Worm (Caenorhabditis elegans): ENCODE data around the gene idh-2.

Gene idh-2

ce11 chrX:11206953-11207352 is 8.8 kb upstream of the idh-2 start, which contains the start of gene hst-2 (continued):
- no peak for TF ChIP-seq pha-4 (GFP tag; IDR thresholded peaks at IDR 0.05)
- TF ChIP-seq pha-4 (tag; optimal IDR thresholded peaks at IDR 0.05): no peak
- TF ChIP-seq F44E2.7 (GFP tag; IDR thresholded peaks at IDR 0.05): no peak
- no peak for TF ChIP-seq Y105C5A.15 (GFP tag; IDR thresholded peaks at IDR 0.05)
- no peak for TF ChIP-seq snpc-4 (tag; optimal IDR thresholded peaks at IDR 0.05)
- peak; percentile 31 for TF ChIP-seq nhr-25 (tag; optimal IDR thresholded peaks at IDR 0.05; ENCODE audit: borderline replicate concordance, insufficient read depth)
- peak; percentile 86 for TF ChIP-seq ceh-20 (GFP tag; IDR thresholded peaks at IDR 0.05)
- TF ChIP-seq mxl-2 (GFP tag; conservative IDR thresholded peaks at IDR 0.05): no peak
- no peak for TF ChIP-seq vab-7 (GFP tag; IDR thresholded peaks at IDR 0.05)
- no peak for TF ChIP-seq F49E8.2 (tag; optimal IDR thresholded peaks at IDR 0.05; ENCODE audit: borderline replicate concordance)
- TF ChIP-seq attf-4 (tag; optimal IDR thresholded peaks at IDR 0.05): no peak
- TF ChIP-seq fos-1 (tag; optimal IDR thresholded peaks at IDR 0.05): no peak
- TF ChIP-seq lin-38 (GFP tag; IDR thresholded peaks at IDR 0.05): peak; percentile 75
- TF ChIP-seq pqm-1 (tag; optimal IDR thresholded peaks at IDR 0.05): no peak
- TF ChIP-seq fkh-10 (GFP tag; optimal IDR thresholded peaks at IDR 0.05): peak; percentile 59
- TF ChIP-seq daf-19 (GFP tag; conservative IDR thresholded peaks at IDR 0.05): no peak
- no peak for TF ChIP-seq D1046.2 (GFP tag; IDR thresholded peaks at IDR 0.05)
- TF ChIP-seq lin-13 (GFP tag; optimal IDR thresholded peaks at IDR 0.05): peak; percentile 58
- peak; percentile 91 for TF ChIP-seq duxl-1 (tag; optimal IDR thresholded peaks at IDR 0.05; ENCODE audit: poor library complexity)
- no peak for TF ChIP-seq R02D3.7 (tag; optimal IDR thresholded peaks at IDR 0.05)
- TF ChIP-seq saeg-2 (GFP tag; IDR thresholded peaks at IDR 0.05): peak; percentile 70
- TF ChIP-seq spr-3 (GFP tag; optimal IDR thresholded peaks at IDR 0.05): peak; percentile 56
- peak; percentile 66; the same call in 1 of the 2 replicates for TF ChIP-seq egl-43 (GFP tag; IDR thresholded peaks at IDR 0.05)
- TF ChIP-seq ztf-11 (tag; optimal IDR thresholded peaks at IDR 0.05): no peak
- peak; percentile 93 for TF ChIP-seq nhr-102 (tag; optimal IDR thresholded peaks at IDR 0.05)
- no peak for TF ChIP-seq ZK337.2 (GFP tag; IDR thresholded peaks at IDR 0.05)
- peak; percentile 77; the same call in 1 of the 2 replicates for TF ChIP-seq ctbp-1 (GFP tag; IDR thresholded peaks at IDR 0.05)
- no peak for TF ChIP-seq lin-15B (tag; optimal IDR thresholded peaks at IDR 0.05)
- no peak for TF ChIP-seq zfp-2 (tag; optimal IDR thresholded peaks at IDR 0.05)
- TF ChIP-seq arid-1 (GFP tag; conservative IDR thresholded peaks at IDR 0.05): peak; percentile 73
- TF ChIP-seq set-16 (GFP tag; IDR thresholded peaks at IDR 0.05): no peak
- no peak for TF ChIP-seq egl-27 (tag; optimal IDR thresholded peaks at IDR 0.05)
- peak in 1 of 2 experiments; percentile 92 for TF ChIP-seq lsy-2 (tag; optimal IDR thresholded peaks at IDR 0.05)
- TF ChIP-seq daf-12 (tag; optimal IDR thresholded peaks at IDR 0.05): no peak
- TF ChIP-seq rbr-2 (tag; optimal IDR thresholded peaks at IDR 0.05): peak; percentile 89
- no peak for TF ChIP-seq ceh-28 (tag; optimal IDR thresholded peaks at IDR 0.05)
- peak; percentile 79 for TF ChIP-seq ztf-7 (tag; optimal IDR thresholded peaks at IDR 0.05)
- peak; percentile 8 for TF ChIP-seq zip-2 (tag; optimal IDR thresholded peaks at IDR 0.05)
- peak; percentile 66; the same call in 1 of the 2 replicates for TF ChIP-seq zfp-3 (GFP tag; conservative IDR thresholded peaks at IDR 0.05)
- peak; percentile 79 for TF ChIP-seq spr-1 (tag; optimal IDR thresholded peaks at IDR 0.05)
- TF ChIP-seq hif-1 (tag; optimal IDR thresholded peaks at IDR 0.05): peak in 1 of 2 experiments; percentile 52
- TF ChIP-seq Y75B8A.6 (GFP tag; IDR thresholded peaks at IDR 0.05): no peak
- no peak for TF ChIP-seq cey-2 (tag; optimal IDR thresholded peaks at IDR 0.05; ENCODE audit: borderline replicate concordance, insufficient read depth)
- no peak for TF ChIP-seq nhr-41 (GFP tag; IDR thresholded peaks at IDR 0.05)
- no peak for TF ChIP-seq ama-1 (optimal IDR thresholded peaks at IDR 0.05)
- TF ChIP-seq dve-1 (tag; optimal IDR thresholded peaks at IDR 0.05; ENCODE audit: insufficient read depth): peak; percentile 96
- TF ChIP-seq ZK546.5 (tag; optimal IDR thresholded peaks at IDR 0.05): no peak
- peak; percentile 45 for TF ChIP-seq mxl-3 (GFP tag; optimal IDR thresholded peaks at IDR 0.05)
- no peak for TF ChIP-seq unc-130 (GFP tag; optimal IDR thresholded peaks at IDR 0.05)
- TF ChIP-seq ces-1 (GFP tag; optimal IDR thresholded peaks at IDR 0.05): peak; percentile 9
- TF ChIP-seq madf-9 (GFP tag; conservative IDR thresholded peaks at IDR 0.05): no peak

Data from whole organism, L4 larva.